Worm (Caenorhabditis elegans): ENCODE data around the gene F55A11.6.

ce11 chrV:11815566-11815965 lies 38.9 kb downstream of the F55A11.6 start:
- TF ChIP-seq T22C8.4 (GFP tag; IDR thresholded peaks at IDR 0.05) (no peak), flt-1 (GFP tag; IDR thresholded peaks at IDR 0.05) (no peak), ref-1 (GFP tag; conservative IDR thresholded peaks at IDR 0.05) (no peak), tab-1 (GFP tag; IDR thresholded peaks at IDR 0.05) (no peak), klf-2 (GFP tag; conservative IDR thresholded peaks at IDR 0.05) (no peak), ztf-29 (GFP tag; IDR thresholded peaks at IDR 0.05) (no peak), ztf-23 (GFP tag; IDR thresholded peaks at IDR 0.05) (no peak), med-1 (GFP tag; optimal IDR thresholded peaks at IDR 0.05; ENCODE audit: insufficient read depth) (no peak), cog-1 (tag; optimal IDR thresholded peaks at IDR 0.05) (no peak)
